Fruit fly (Drosophila melanogaster) whole organism, prepupa: ENCODE data around the gene Prp4k.
A peak's percentile ranks its signal among the peaks of the same experiment; 100 is the strongest.

ENCODE experiments used
- Blimp-1 ChIP-seq: fragments of 200-800 bp; sonication (Bioruptor generic); optimal IDR thresholded peaks from 3 replicates; lab custom pipeline; 2017; ENCODE audit warnings: missing biosample characterization, missing genetic modification characterization, mild to moderate bottlenecking, moderate library complexity, missing genetic modification reagents
- CG10631 ChIP-seq: fragments of 200-800 bp; sonication (Bioruptor generic); optimal IDR thresholded peaks from 2 replicates; lab custom pipeline; 2016; ENCODE audit warnings: missing biosample characterization, missing genetic modification characterization
- CG10669 ChIP-seq: fragments of 200-800 bp; sonication (Bioruptor generic); optimal IDR thresholded peaks from 3 replicates; lab custom pipeline; 2018; ENCODE audit warnings: missing biosample characterization, mild to moderate bottlenecking, missing genetic modification characterization, moderate library complexity
- CG11762 ChIP-seq: fragments of 200-800 bp; sonication (Bioruptor generic); optimal IDR thresholded peaks from 3 replicates; lab custom pipeline; 2016; ENCODE audit warnings: missing biosample characterization, missing genetic modification characterization; ENCODE audit not compliant: insufficient read depth
- CG15336 ChIP-seq: fragments of 200-800 bp; sonication (Bioruptor generic); IDR thresholded peaks from 2 replicates; pipeline ENCODE4 v1.3.6; 2022; ENCODE audit warnings: missing biosample characterization, missing genetic modification characterization
- CG1621 ChIP-seq: fragments of 200-800 bp; sonication (Bioruptor generic); optimal IDR thresholded peaks from 3 replicates; lab custom pipeline; 2018; ENCODE audit warnings: missing biosample characterization, mild to moderate bottlenecking, missing genetic modification characterization
- CG16779 ChIP-seq: fragments of 200-800 bp; sonication (Bioruptor generic); optimal IDR thresholded peaks from 3 replicates; lab custom pipeline; 2017; ENCODE audit warnings: missing biosample characterization, mild to moderate bottlenecking, missing genetic modification characterization
- CG3032 ChIP-seq: fragments of 200-800 bp; optimal IDR thresholded peaks from 2 replicates; lab custom pipeline; 2019; ENCODE audit warnings: missing biosample characterization, mild to moderate bottlenecking, missing genetic modification characterization, moderate library complexity
- CG31627 ChIP-seq: fragments of 200-800 bp; sonication (Bioruptor generic); optimal IDR thresholded peaks from 3 replicates; lab custom pipeline; 2016; ENCODE audit warnings: missing biosample characterization, missing genetic modification characterization
- CG34406 ChIP-seq: fragments of 200-800 bp; sonication (Bioruptor generic); optimal IDR thresholded peaks from 3 replicates; lab custom pipeline; 2016; ENCODE audit warnings: missing biosample characterization, missing genetic modification characterization
- CG3919 ChIP-seq: fragments of 200-800 bp; sonication (Bioruptor generic); optimal IDR thresholded peaks from 3 replicates; lab custom pipeline; 2016; ENCODE audit warnings: missing biosample characterization, missing genetic modification characterization
- CG4318 ChIP-seq: fragments of 200-800 bp; sonication (Bioruptor generic); optimal IDR thresholded peaks from 3 replicates; lab custom pipeline; 2017; ENCODE audit warnings: missing biosample characterization, mild to moderate bottlenecking, missing genetic modification characterization
- CG6792 ChIP-seq: fragments of 200-800 bp; sonication (Bioruptor generic); optimal IDR thresholded peaks from 3 replicates; lab custom pipeline; 2016; ENCODE audit warnings: missing biosample characterization, missing genetic modification characterization
- CG6808 ChIP-seq: fragments of 200-800 bp; sonication (Bioruptor generic); optimal IDR thresholded peaks from 3 replicates; lab custom pipeline; 2017; ENCODE audit warnings: missing biosample characterization, missing genetic modification characterization, mild to moderate bottlenecking, moderate library complexity, missing genetic modification reagents
- CG6854 ChIP-seq: fragments of 200-800 bp; sonication (Bioruptor generic); optimal IDR thresholded peaks from 2 replicates; lab custom pipeline; 2017; ENCODE audit warnings: missing biosample characterization, mild to moderate bottlenecking, missing genetic modification characterization
- CG7368 ChIP-seq: fragments of 200-800 bp; sonication (Bioruptor generic); optimal IDR thresholded peaks from 3 replicates; lab custom pipeline; 2016; ENCODE audit warnings: missing biosample characterization, missing genetic modification characterization
- CG8119 ChIP-seq: fragments of 200-800 bp; sonication (Bioruptor generic); IDR thresholded peaks from 3 replicates; pipeline ENCODE4 v1.3.6; 2022; ENCODE audit warnings: missing biosample characterization, missing genetic modification characterization
- CG8632 ChIP-seq: fragments of 200-800 bp; sonication (Bioruptor generic); optimal IDR thresholded peaks from 3 replicates; lab custom pipeline; 2016; ENCODE audit warnings: missing biosample characterization, missing genetic modification characterization
- Eip75B ChIP-seq: fragments of 200-800 bp; sonication (Bioruptor generic); optimal IDR thresholded peaks from 3 replicates; lab custom pipeline; 2016; ENCODE audit warnings: missing biosample characterization, missing genetic modification characterization
- Eip78C ChIP-seq: fragments of 200-800 bp; sonication (Bioruptor generic); peaks from one replicate; lab custom pipeline; 2016; ENCODE audit warnings: missing biosample characterization, missing genetic modification characterization
- Eip93F ChIP-seq: fragments of 200-800 bp; sonication (Bioruptor generic); optimal IDR thresholded peaks from 2 replicates; lab custom pipeline; 2016; ENCODE audit warnings: missing biosample characterization, mild to moderate bottlenecking, missing genetic modification characterization
- Ets96B ChIP-seq: fragments of 200-800 bp; optimal IDR thresholded peaks from 2 replicates; lab custom pipeline; 2019; ENCODE audit warnings: missing biosample characterization, mild to moderate bottlenecking, missing genetic modification characterization, moderate library complexity
- Gug ChIP-seq: fragments of 200-800 bp; sonication (Bioruptor generic); IDR thresholded peaks from 2 replicates; pipeline ENCODE4 v1.3.6; 2022; ENCODE audit warnings: missing biosample characterization, missing genetic modification characterization
- Hr39 ChIP-seq: fragments of 200-800 bp; sonication (Bioruptor generic); optimal IDR thresholded peaks from 2 replicates; lab custom pipeline; 2016; ENCODE audit warnings: missing biosample characterization, missing genetic modification characterization
- Hr4 ChIP-seq: fragments of 200-800 bp; sonication (Bioruptor generic); optimal IDR thresholded peaks from 3 replicates; lab custom pipeline; 2016; ENCODE audit warnings: missing biosample characterization, missing genetic modification characterization
- Lpt ChIP-seq: fragments of 200-800 bp; sonication (Bioruptor generic); optimal IDR thresholded peaks from 3 replicates; lab custom pipeline; 2016; ENCODE audit warnings: missing biosample characterization, missing genetic modification characterization
- Met ChIP-seq: fragments of 200-800 bp; sonication (Bioruptor generic); optimal IDR thresholded peaks from 3 replicates; lab custom pipeline; 2016; ENCODE audit warnings: missing biosample characterization, missing genetic modification characterization
- OdsH ChIP-seq: fragments of 200-800 bp; sonication (Bioruptor generic); optimal IDR thresholded peaks from 3 replicates; lab custom pipeline; 2016; ENCODE audit warnings: missing biosample characterization, missing genetic modification characterization
- Smox ChIP-seq: fragments of 200-800 bp; sonication (Bioruptor generic); optimal IDR thresholded peaks from 3 replicates; lab custom pipeline; 2016; ENCODE audit warnings: missing biosample characterization, missing genetic modification characterization
- Sox14 ChIP-seq: fragments of 200-800 bp; sonication (Bioruptor generic); optimal IDR thresholded peaks from 3 replicates; lab custom pipeline; 2016; ENCODE audit warnings: missing biosample characterization, missing genetic modification characterization
- achi ChIP-seq: fragments of 200-800 bp; sonication (Bioruptor generic); optimal IDR thresholded peaks from 3 replicates; lab custom pipeline; 2016; ENCODE audit warnings: missing biosample characterization, missing genetic modification characterization
- acj6 ChIP-seq: fragments of 200-800 bp; sonication (Bioruptor generic); optimal IDR thresholded peaks from 3 replicates; lab custom pipeline; 2016; ENCODE audit warnings: missing biosample characterization, missing genetic modification characterization
- cyc ChIP-seq: fragments of 200-800 bp; sonication (Bioruptor generic); optimal IDR thresholded peaks from 3 replicates; lab custom pipeline; 2016; ENCODE audit warnings: missing biosample characterization, missing genetic modification characterization
- dac ChIP-seq: fragments of 200-800 bp; sonication (Bioruptor generic); optimal IDR thresholded peaks from 2 replicates; lab custom pipeline; 2017; ENCODE audit warnings: missing biosample characterization, mild to moderate bottlenecking, missing genetic modification characterization
- dsx ChIP-seq: fragments of 200-800 bp; optimal IDR thresholded peaks from 3 replicates; lab custom pipeline; 2019; ENCODE audit warnings: missing biosample characterization, mild to moderate bottlenecking, missing genetic modification characterization, moderate library complexity; ENCODE audit not compliant: poor library complexity, severe bottlenecking
- esn ChIP-seq: fragments of 200-800 bp; sonication (Bioruptor generic); optimal IDR thresholded peaks from 2 replicates; lab custom pipeline; 2016; ENCODE audit warnings: missing biosample characterization, mild to moderate bottlenecking, missing genetic modification characterization, moderate library complexity
- fd85E ChIP-seq: fragments of 200-800 bp; sonication (Bioruptor generic); optimal IDR thresholded peaks from 3 replicates; lab custom pipeline; 2016; ENCODE audit warnings: missing biosample characterization, missing genetic modification characterization
- fkh ChIP-seq: fragments of 200-800 bp; sonication (Bioruptor generic); optimal IDR thresholded peaks from 3 replicates; lab custom pipeline; 2017; ENCODE audit warnings: missing biosample characterization, mild to moderate bottlenecking, missing genetic modification characterization, moderate library complexity
- net ChIP-seq: fragments of 200-800 bp; sonication (Bioruptor generic); optimal IDR thresholded peaks from 3 replicates; lab custom pipeline; 2016; ENCODE audit warnings: missing biosample characterization, missing genetic modification characterization
- pdm3 ChIP-seq: fragments of 200-800 bp; sonication (Bioruptor generic); optimal IDR thresholded peaks from 3 replicates; lab custom pipeline; 2016; ENCODE audit warnings: missing biosample characterization, missing genetic modification characterization
- salr ChIP-seq, 2 experiments: fragments of 200-800 bp; sonication (Bioruptor generic); optimal IDR thresholded peaks; 3 replicates each; lab custom pipeline; 2016 to 2018; ENCODE audit warnings: missing biosample characterization in 2 of 2, missing genetic modification characterization in 2 of 2, mild to moderate bottlenecking in 1 of 2
- spab ChIP-seq: fragments of 200-800 bp; sonication (Bioruptor generic); optimal IDR thresholded peaks from 2 replicates; lab custom pipeline; 2017; ENCODE audit warnings: missing biosample characterization, mild to moderate bottlenecking, missing genetic modification characterization, missing genetic modification reagents
- ss ChIP-seq, 2 experiments: fragments of 200-800 bp; sonication (Bioruptor generic); optimal IDR thresholded peaks; 2 replicates in 1 of 2; 3 replicates in 1 of 2; lab custom pipeline; 2017 to 2018; ENCODE audit warnings: mild to moderate bottlenecking in 2 of 2, missing biosample characterization in 2 of 2, missing genetic modification characterization in 2 of 2, moderate library complexity in 1 of 2
- svp ChIP-seq: fragments of 200-800 bp; sonication (Bioruptor generic); peaks from one replicate; lab custom pipeline; 2016; ENCODE audit warnings: missing biosample characterization, missing genetic modification characterization
- vri ChIP-seq: fragments of 200-800 bp; sonication (Bioruptor generic); optimal IDR thresholded peaks from 3 replicates; lab custom pipeline; 2016; ENCODE audit warnings: missing biosample characterization, mild to moderate bottlenecking, missing genetic modification characterization

The Prp4k gene

DNA sequence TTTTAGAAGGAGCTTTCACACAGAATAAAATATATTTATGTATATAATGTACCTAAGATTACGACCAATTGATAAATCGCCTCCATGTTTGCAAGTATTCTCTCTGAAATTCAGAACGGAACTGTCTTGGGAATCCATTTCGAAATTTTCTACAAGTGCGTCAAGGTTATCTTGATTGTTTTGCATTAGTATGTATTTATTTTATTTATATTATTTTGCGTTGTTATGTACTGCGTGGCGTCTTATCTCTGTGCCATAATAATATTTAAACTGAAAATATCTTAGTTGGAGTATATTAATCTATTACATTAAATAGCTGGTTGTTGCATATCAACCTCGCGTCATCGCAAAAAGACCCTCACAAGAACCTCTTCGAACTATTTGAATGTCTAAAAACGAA, 20.2 kb upstream of the Prp4k start, which contains the start of gene CG42846:
TSS of gene CG42846 (minus strand) at position 101 of the 400 bp plus-strand sequence.
- TF ChIP-seq CG10631 (GFP tag; lab: Kevin White, UChicago) = no peak
- TF ChIP-seq CG31627 (GFP tag; lab: Kevin White, UChicago) = no peak
- no peak for TF ChIP-seq esn (GFP tag; lab: Kevin White, UChicago)
- no peak for TF ChIP-seq Met
- no peak for TF ChIP-seq CG34406
- TF ChIP-seq achi (GFP tag; lab: Kevin White, UChicago) = no peak
- TF ChIP-seq Lpt (GFP tag; lab: Kevin White, UChicago) = no peak
- TF ChIP-seq pdm3 = no peak
- no peak for TF ChIP-seq Eip78C (GFP tag; lab: Kevin White, UChicago)
- TF ChIP-seq net = no peak
- no peak for TF ChIP-seq CG7368 (GFP tag; lab: Kevin White, UChicago)
- TF ChIP-seq acj6 = no peak
- no peak for TF ChIP-seq fkh (GFP tag; lab: Kevin White, UChicago)
- no peak for TF ChIP-seq Hr4
- no peak for TF ChIP-seq CG6808 (GFP tag; lab: Kevin White, UChicago)
- TF ChIP-seq CG8632 (GFP tag; lab: Kevin White, UChicago) = no peak
- TF ChIP-seq CG3919 (GFP tag; lab: Kevin White, UChicago) = no peak
- no peak for TF ChIP-seq CG16779 (tag; lab: Kevin White, UChicago)

dm6 chr3L:225120-225519, 13.9 kb upstream of the Prp4k start:
- TF ChIP-seq Eip93F (GFP tag; lab: Kevin White, UChicago) (peak; percentile 12), svp (GFP tag; lab: Kevin White, UChicago) (peak; percentile 42), Lpt (GFP tag; lab: Kevin White, UChicago) (no peak), CG3032 (tag; lab: Kevin White, UChicago) (no peak), Hr4 (no peak), Ets96B (tag; lab: Kevin White, UChicago) (no peak), CG15336 (GFP tag; lab: Robert Waterston, UW) (0 out of 2 replicates have a peak, but pooled peaks have one; percentile 14), vri (peak; percentile 6)

DNA sequence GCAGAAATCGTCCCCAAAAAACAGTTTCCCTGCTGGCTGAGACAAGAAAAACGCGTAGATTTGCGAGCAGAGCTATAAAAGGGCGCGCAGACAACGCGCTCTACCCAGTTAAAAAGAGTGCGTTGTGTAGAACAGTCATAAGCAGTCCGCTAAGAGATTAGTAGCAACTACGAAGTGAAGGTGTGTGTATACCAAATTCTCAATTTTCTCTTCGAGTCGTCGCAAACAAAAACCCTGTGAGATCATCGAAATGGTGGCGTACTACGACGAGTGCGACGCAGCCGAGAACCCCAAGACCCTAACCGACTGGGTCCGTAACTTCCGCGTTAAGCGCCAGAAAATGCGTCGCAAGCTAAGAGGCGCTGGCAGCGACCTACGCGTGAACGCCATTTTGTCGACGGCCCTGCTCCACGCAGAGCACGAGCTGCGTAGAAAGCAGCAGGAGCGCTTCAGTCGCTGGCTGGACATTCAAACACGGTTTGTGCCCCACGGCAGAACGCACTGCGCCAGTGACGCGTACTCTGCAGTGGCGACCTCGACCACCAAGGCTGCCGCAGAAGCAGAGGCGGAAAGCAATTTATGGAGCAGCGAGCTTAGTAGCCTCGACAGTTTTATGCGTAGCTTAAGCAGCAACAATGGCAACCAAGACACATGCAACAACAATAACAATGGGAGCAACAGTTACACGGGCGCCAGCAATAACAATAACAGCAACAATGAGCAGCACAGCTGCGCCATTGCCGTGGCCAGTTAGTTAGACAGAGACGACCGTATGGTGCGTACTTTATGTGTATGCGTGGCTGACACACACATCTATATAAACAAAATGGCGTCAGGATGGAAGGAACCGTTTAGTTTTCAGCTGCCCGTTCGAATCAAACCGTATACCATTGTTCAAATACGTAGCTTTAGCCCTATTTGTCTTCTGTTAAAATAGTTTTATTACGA, 13.0 kb upstream of the Prp4k start:
- no peak for TF ChIP-seq dac (GFP tag; lab: Kevin White, UChicago)
- TF ChIP-seq fd85E (GFP tag; lab: Kevin White, UChicago) = no peak
- TF ChIP-seq acj6 = no peak
- TF ChIP-seq CG10669 (GFP tag; lab: Kevin White, UChicago) = no peak
- peak; percentile 1 for TF ChIP-seq CG8632 (GFP tag; lab: Kevin White, UChicago)
- TF ChIP-seq cyc (GFP tag; lab: Kevin White, UChicago) = no peak
- TF ChIP-seq CG7368 (GFP tag; lab: Kevin White, UChicago) = peak; percentile 26
- TF ChIP-seq OdsH (GFP tag; lab: Kevin White, UChicago) = no peak
- TF ChIP-seq CG15336 (GFP tag; lab: Robert Waterston, UW) = peak; percentile 8; the same call in 1 of the 2 replicates
- no peak for TF ChIP-seq Ets96B (tag; lab: Kevin White, UChicago)
- TF ChIP-seq Smox (GFP tag; lab: Kevin White, UChicago) = no peak
- no peak for TF ChIP-seq Hr39 (GFP tag; lab: Kevin White, UChicago)
- no peak for TF ChIP-seq CG16779 (tag; lab: Kevin White, UChicago)
- no peak for TF ChIP-seq CG6792
- no peak for TF ChIP-seq Eip75B (GFP tag; lab: Kevin White, UChicago)
- no peak for TF ChIP-seq CG4318 (GFP tag; lab: Kevin White, UChicago)
- TF ChIP-seq vri = peak; percentile 41
- TF ChIP-seq salr (GFP tag; optimal IDR thresholded peaks at IDR 0.05; lab: Kevin White, UChicago) = no peak
- peak; percentile 2 for TF ChIP-seq CG6808 (GFP tag; lab: Kevin White, UChicago)
- TF ChIP-seq svp (GFP tag; lab: Kevin White, UChicago) = peak; percentile 80
- TF ChIP-seq Blimp-1 = no peak
- TF ChIP-seq CG11762 (GFP tag; lab: Kevin White, UChicago) = no peak
- TF ChIP-seq CG8119 = 0 out of 3 replicates have a peak, but pooled peaks have one; percentile 23
- TF ChIP-seq Gug (GFP tag; lab: Robert Waterston, UW) = no peak
- TF ChIP-seq dsx (GFP tag; lab: Kevin White, UChicago) = peak; percentile 63
- no peak for TF ChIP-seq spab (GFP tag; lab: Kevin White, UChicago)
- no peak for TF ChIP-seq CG6854 (GFP tag; lab: Kevin White, UChicago)
- peak; percentile 71 for TF ChIP-seq Sox14
- TF ChIP-seq CG1621 (tag; lab: Kevin White, UChicago) = peak; percentile 62
- TF ChIP-seq Hr4 = no peak
- TF ChIP-seq ss (GFP tag; optimal IDR thresholded peaks at IDR 0.05; lab: Kevin White, UChicago) = no peak
